Fruit fly (Drosophila melanogaster) whole organism, prepupa: Measurements from ENCODE around the gene CG7841.
A peak's percentile ranks its signal among the peaks of the same experiment; 100 is the strongest.

ENCODE experiments used
- Blimp-1 ChIP-seq: fragments of 200-800 bp; sonication (Bioruptor generic); optimal IDR thresholded peaks from 3 replicates; lab custom pipeline; 2017; ENCODE audit warnings: missing biosample characterization, missing genetic modification characterization, mild to moderate bottlenecking, moderate library complexity, missing genetic modification reagents
- CG11762 ChIP-seq: fragments of 200-800 bp; sonication (Bioruptor generic); optimal IDR thresholded peaks from 3 replicates; lab custom pipeline; 2016; ENCODE audit warnings: missing biosample characterization, missing genetic modification characterization; ENCODE audit not compliant: insufficient read depth
- CG9139 ChIP-seq: fragments of 200-800 bp; sonication (Bioruptor generic); optimal IDR thresholded peaks from 3 replicates; lab custom pipeline; 2017; ENCODE audit warnings: missing biosample characterization, mild to moderate bottlenecking, missing genetic modification characterization
- Ets21C ChIP-seq: fragments of 200-800 bp; sonication (Bioruptor generic); optimal IDR thresholded peaks from 3 replicates; lab custom pipeline; 2016; ENCODE audit warnings: missing biosample characterization, missing genetic modification characterization
- topi ChIP-seq: fragments of 200-800 bp; sonication (Bioruptor generic); optimal IDR thresholded peaks from 3 replicates; lab custom pipeline; 2016; ENCODE audit warnings: missing biosample characterization, missing genetic modification characterization

DNA sequence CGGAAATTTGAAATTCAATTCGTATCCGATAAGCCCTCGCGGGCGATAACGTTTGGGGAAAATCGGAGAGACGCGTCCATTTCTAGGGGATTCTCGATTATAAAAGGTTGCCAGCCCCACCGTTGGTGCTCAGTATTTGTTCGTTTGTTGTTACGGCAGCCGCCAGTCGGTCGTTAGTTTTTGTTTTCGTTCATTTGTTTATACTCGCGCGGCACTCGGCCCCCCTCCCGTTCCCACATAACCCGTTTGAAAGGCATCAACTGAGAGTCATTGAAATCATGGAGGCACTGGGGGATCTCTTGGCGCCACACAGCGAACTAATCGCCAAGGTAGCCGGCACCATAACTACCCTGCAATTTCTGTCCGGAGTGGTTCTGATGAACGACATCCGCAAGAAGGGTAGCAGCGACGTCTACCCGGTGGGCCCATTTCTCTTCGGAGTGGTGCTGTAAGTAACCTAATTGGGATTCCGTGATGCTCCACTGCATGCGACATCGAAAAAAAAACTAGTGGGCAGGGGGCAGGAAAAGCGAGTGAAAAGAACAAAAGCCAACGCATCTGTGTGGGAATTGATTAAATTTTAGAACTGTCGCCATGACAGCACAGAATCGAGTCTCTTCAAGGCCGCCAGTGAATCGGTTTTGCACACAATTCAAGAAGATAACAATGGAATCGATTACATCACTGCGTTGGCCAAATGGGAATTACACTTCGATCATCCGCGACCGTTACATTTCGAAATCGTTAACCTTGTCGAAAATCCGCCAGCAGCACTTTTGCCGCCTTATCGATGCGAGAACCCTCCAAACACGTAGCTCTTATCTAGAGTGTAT lies 7.0 kb downstream of the CG7841 start, which contains the start of gene CG7272:
- TF ChIP-seq Ets21C (GFP tag; lab: Kevin White, UChicago) (no peak), Blimp-1 (GFP tag; lab: Kevin White, UChicago) (no peak), topi (GFP tag; lab: Kevin White, UChicago) (peak; percentile 7), CG11762 (GFP tag; lab: Kevin White, UChicago) (no peak), CG9139 (no peak)
